ENCODE assay signal across 6 worm cellular contexts in genomic region chrX:6093046-6093445, ce11.
TF ChIP-seq lines count a peak whose summit lies in the region.

C15H9.5 (plus strand) TSS chrX:6093300.

TF ChIP-seq in whole organism, L1 larva, 84 proteins besides CTCF, POLR2A, EP300 and RAD21:
- TF ChIP-seq C16A3.4 (tag; optimal IDR thresholded peaks at IDR 0.05; lab: Kevin White, UChicago) (no peak), mep-1 (tag; optimal IDR thresholded peaks at IDR 0.05; lab: Kevin White, UChicago) (peak; percentile 33), xbp-1 (tag; optimal IDR thresholded peaks at IDR 0.05; lab: Kevin White, UChicago) (peak; percentile 76), lsy-2 (tag; optimal IDR thresholded peaks at IDR 0.05; lab: Kevin White, UChicago) (peak in 1 of 2 experiments; percentile 28)

TF ChIP-seq in whole organism, L2 larva, 48 proteins besides CTCF, POLR2A, EP300 and RAD21:
- TF ChIP-seq C34F6.9 (tag; optimal IDR thresholded peaks at IDR 0.05; lab: Kevin White, UChicago) (peak; percentile 7), skn-1 (tag; optimal IDR thresholded peaks at IDR 0.05; lab: Kevin White, UChicago) (no peak), nhr-21 (tag; optimal IDR thresholded peaks at IDR 0.05; lab: Kevin White, UChicago) (no peak), nhr-129 (tag; optimal IDR thresholded peaks at IDR 0.05; lab: Kevin White, UChicago) (peak; percentile 14)

TF ChIP-seq in whole organism, L3 larva, 47 proteins besides CTCF, POLR2A, EP300 and RAD21:
- TF ChIP-seq skn-1 (tag; optimal IDR thresholded peaks at IDR 0.05; lab: Kevin White, UChicago) (peak; percentile 29), elt-2 (tag; optimal IDR thresholded peaks at IDR 0.05; lab: Kevin White, UChicago) (peak; percentile 46), lin-15B (tag; optimal IDR thresholded peaks at IDR 0.05; lab: Kevin White, UChicago) (peak; percentile 14), nfya-1 (tag; optimal IDR thresholded peaks at IDR 0.05; lab: Kevin White, UChicago; ENCODE audit: insufficient read depth) (peak; percentile 62), nhr-76 (tag; optimal IDR thresholded peaks at IDR 0.05; lab: Kevin White, UChicago) (no peak), pqm-1 (tag; optimal IDR thresholded peaks at IDR 0.05; lab: Kevin White, UChicago) (peak; percentile 15), nhr-28 (tag; optimal IDR thresholded peaks at IDR 0.05; lab: Kevin White, UChicago) (no peak), pha-4 (tag; optimal IDR thresholded peaks at IDR 0.05; lab: Kevin White, UChicago) (peak; percentile 26)

TF ChIP-seq in whole organism, L4 larva, 104 proteins besides CTCF, POLR2A, EP300 and RAD21:
- TF ChIP-seq lim-7 (GFP tag; IDR thresholded peaks at IDR 0.05; lab: Robert Waterston, UW) (no peak), daf-16 (GFP tag; optimal IDR thresholded peaks at IDR 0.05; lab: Kevin White, UChicago) (no peak), daf-16 (tag; optimal IDR thresholded peaks at IDR 0.05; lab: Kevin White, UChicago) (peak; percentile 93), lin-38 (GFP tag; IDR thresholded peaks at IDR 0.05; lab: Robert Waterston, UW) (peak; percentile 49), aha-1 (tag; lab: Kevin White, UChicago) (peak; percentile 43), mep-1 (tag; optimal IDR thresholded peaks at IDR 0.05; lab: Kevin White, UChicago) (peak; percentile 12), nhr-42 (GFP tag; IDR thresholded peaks at IDR 0.05; lab: Robert Waterston, UW) (no peak), hmg-1.1 (GFP tag; IDR thresholded peaks at IDR 0.05; lab: Robert Waterston, UW) (no peak), T26A8.4 (GFP tag; IDR thresholded peaks at IDR 0.05; lab: Robert Waterston, UW) (peak; percentile 48; the same call in 1 of the 2 replicates), nhr-28 (tag; optimal IDR thresholded peaks at IDR 0.05; lab: Kevin White, UChicago) (peak; percentile 33), vab-7 (GFP tag; IDR thresholded peaks at IDR 0.05; lab: Robert Waterston, UW) (no peak), hlh-11 (tag; optimal IDR thresholded peaks at IDR 0.05; lab: Kevin White, UChicago) (peak; percentile 47), pqm-1 (tag; optimal IDR thresholded peaks at IDR 0.05; lab: Kevin White, UChicago) (peak; percentile 38), mxl-2 (GFP tag; conservative IDR thresholded peaks at IDR 0.05; lab: Robert Waterston, UW) (no peak), D1046.2 (GFP tag; IDR thresholded peaks at IDR 0.05; lab: Robert Waterston, UW) (no peak), sdz-12 (GFP tag; optimal IDR thresholded peaks at IDR 0.05; lab: Kevin White, UChicago) (no peak), madf-9 (GFP tag; conservative IDR thresholded peaks at IDR 0.05; lab: Robert Waterston, UW) (no peak), snpc-4 (tag; optimal IDR thresholded peaks at IDR 0.05; lab: Kevin White, UChicago) (no peak), lsy-2 (tag; optimal IDR thresholded peaks at IDR 0.05; lab: Kevin White, UChicago) (peak in 1 of 2 experiments; percentile 27), dve-1 (tag; optimal IDR thresholded peaks at IDR 0.05; lab: Kevin White, UChicago; ENCODE audit: insufficient read depth) (peak; percentile 56)

TF ChIP-seq in whole organism, late embryonic, 69 proteins besides CTCF, POLR2A, EP300 and RAD21:
- TF ChIP-seq nfya-1 (tag; optimal IDR thresholded peaks at IDR 0.05; lab: Kevin White, UChicago), result peak; percentile 43
- TF ChIP-seq ceh-24 (tag; optimal IDR thresholded peaks at IDR 0.05; lab: Kevin White, UChicago), result no peak

TF ChIP-seq in whole organism, young adult, 124 proteins besides CTCF, POLR2A, EP300 and RAD21:
- TF ChIP-seq xnd-1 (tag; optimal IDR thresholded peaks at IDR 0.05; lab: Kevin White, UChicago), result no peak
- no peak for TF ChIP-seq mes-4 (tag; optimal IDR thresholded peaks at IDR 0.05; lab: Kevin White, UChicago)
- TF ChIP-seq ceh-27 (GFP tag; optimal IDR thresholded peaks at IDR 0.05; lab: Kevin White, UChicago), result no peak
- TF ChIP-seq mxl-1 (tag; optimal IDR thresholded peaks at IDR 0.05; lab: Kevin White, UChicago), result no peak
- no peak for TF ChIP-seq nhr-179 (tag; optimal IDR thresholded peaks at IDR 0.05; lab: Kevin White, UChicago)
- no peak for TF ChIP-seq snpc-1.3 (tag; optimal IDR thresholded peaks at IDR 0.05; lab: Kevin White, UChicago; ENCODE audit: insufficient read depth)
- no peak for TF ChIP-seq lin-26 (GFP tag; IDR thresholded peaks at IDR 0.05; lab: Robert Waterston, UW)
- no peak for TF ChIP-seq him-1 (tag; optimal IDR thresholded peaks at IDR 0.05; lab: Kevin White, UChicago)
- peak; percentile 69 for TF ChIP-seq nfyb-1 (GFP tag; IDR thresholded peaks at IDR 0.05; lab: Robert Waterston, UW)
- no peak for TF ChIP-seq efl-1 (GFP tag; optimal IDR thresholded peaks at IDR 0.05; lab: Kevin White, UChicago)
- no peak for TF ChIP-seq lin-35 (GFP tag; optimal IDR thresholded peaks at IDR 0.05; lab: Kevin White, UChicago)
- no peak for TF ChIP-seq snpc-4 (GFP tag; optimal IDR thresholded peaks at IDR 0.05; lab: Kevin White, UChicago)
- peak in 1 of 4 experiments; percentile 4 for TF ChIP-seq snpc-4 (tag; optimal IDR thresholded peaks at IDR 0.05; lab: Kevin White, UChicago)
- TF ChIP-seq lir-1 (GFP tag; conservative IDR thresholded peaks at IDR 0.05; lab: Robert Waterston, UW), result no peak
- TF ChIP-seq bed-1 (GFP tag; IDR thresholded peaks at IDR 0.05; lab: Robert Waterston, UW), result no peak
- TF ChIP-seq mcd-1 (GFP tag; IDR thresholded peaks at IDR 0.05; lab: Robert Waterston, UW), result peak; percentile 29; the same call in 1 of the 2 replicates
- TF ChIP-seq let-607 (tag; optimal IDR thresholded peaks at IDR 0.05; lab: Kevin White, UChicago), result peak in 1 of 2 experiments; percentile 33
- TF ChIP-seq mel-28 (tag; optimal IDR thresholded peaks at IDR 0.05; lab: Kevin White, UChicago; ENCODE audit: borderline replicate concordance), result no peak
- no peak for TF ChIP-seq F10E7.11 (tag; optimal IDR thresholded peaks at IDR 0.05; lab: Kevin White, UChicago)
- TF ChIP-seq nhr-80 (tag; optimal IDR thresholded peaks at IDR 0.05; lab: Kevin White, UChicago), result peak; percentile 66
- no peak for TF ChIP-seq egl-18 (GFP tag; IDR thresholded peaks at IDR 0.05; lab: Robert Waterston, UW)
- peak; percentile 28; the same call in 1 of the 2 replicates for TF ChIP-seq dox-1 (GFP tag; IDR thresholded peaks at IDR 0.05; lab: Robert Waterston, UW)
- TF ChIP-seq ztf-25 (GFP tag; IDR thresholded peaks at IDR 0.05; lab: Robert Waterston, UW), result no peak
- no peak for TF ChIP-seq Y95B8A.8 (GFP tag; IDR thresholded peaks at IDR 0.05; lab: Robert Waterston, UW)
- no peak for TF ChIP-seq F49E8.2 (tag; optimal IDR thresholded peaks at IDR 0.05; lab: Kevin White, UChicago; ENCODE audit: insufficient read depth)
- no peak for TF ChIP-seq sea-2 (GFP tag; IDR thresholded peaks at IDR 0.05; lab: Robert Waterston, UW)
- no peak for TF ChIP-seq nhr-27 (tag; optimal IDR thresholded peaks at IDR 0.05; lab: Kevin White, UChicago)
- TF ChIP-seq T26A5.8 (tag; optimal IDR thresholded peaks at IDR 0.05; lab: Kevin White, UChicago), result no peak
- no peak for TF ChIP-seq nhr-120 (GFP tag; IDR thresholded peaks at IDR 0.05; lab: Robert Waterston, UW)
- no peak for TF ChIP-seq F22D6.2 (tag; optimal IDR thresholded peaks at IDR 0.05; lab: Kevin White, UChicago)
- TF ChIP-seq rec-8 (tag; optimal IDR thresholded peaks at IDR 0.05; lab: Kevin White, UChicago), result no peak
- no peak for TF ChIP-seq F33H1.4 (GFP tag; IDR thresholded peaks at IDR 0.05; lab: Robert Waterston, UW)
